Worm (Caenorhabditis elegans) whole organism, L4/young adult: Measurements from ENCODE around the gene ftn-1.

Experiments
- dao-5 ChIP-seq: sonication (generic microtip); optimal IDR thresholded peaks from 2 replicates; lab custom pipeline; 2016; ENCODE audit warnings: missing genotype, missing genetic modification characterization, moderate library complexity, missing compliant biosample characterization
- him-1 ChIP-seq: sonication (generic microtip); optimal IDR thresholded peaks from 2 replicates; lab custom pipeline; 2016; ENCODE audit warnings: missing genotype, missing genetic modification reagents, missing genetic modification characterization, missing compliant biosample characterization

DNA sequence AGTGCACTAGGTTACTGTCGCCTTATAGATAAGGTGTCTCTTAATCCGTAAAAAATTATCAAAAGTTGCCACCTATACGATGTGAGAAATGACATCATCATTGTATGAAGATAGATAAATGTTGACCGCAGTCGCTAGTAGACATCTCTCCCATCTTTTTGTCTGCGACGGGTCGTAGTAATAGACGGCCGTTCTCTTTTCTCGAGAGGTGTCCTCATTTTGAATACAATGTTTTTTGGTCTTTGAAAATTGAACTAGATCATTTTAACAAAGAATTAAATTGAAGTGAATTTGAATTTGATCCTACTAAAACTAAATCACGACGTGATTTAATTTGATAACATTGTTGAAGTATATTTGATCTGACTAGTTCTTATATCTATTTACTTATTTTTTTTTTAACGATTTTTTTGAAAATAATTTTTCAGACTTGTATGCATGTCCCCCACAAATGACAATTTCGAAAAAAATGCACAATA, 38.8 kb downstream of the ftn-1 start, which contains the start of the genes str-31 and nhr-172:
- TF ChIP-seq him-1 (tag; lab: Kevin White, UChicago): no peak
- no peak for TF ChIP-seq dao-5 (tag; lab: Kevin White, UChicago)
